Fruit fly (Drosophila melanogaster) whole organism, wandering third instar larva: ENCODE results near the gene bor.
A peak's percentile ranks its signal among the peaks of the same experiment; 100 is the strongest.

ENCODE experiments used
- Abd-B ChIP-seq: fragments of >200 bp; optimal IDR thresholded peaks from 2 replicates; lab custom pipeline; 2017; ENCODE audit warnings: missing biosample characterization, missing genetic modification characterization
- CG32264 ChIP-seq: fragments of 200-800 bp; sonication (Bioruptor generic); optimal IDR thresholded peaks from 2 replicates; lab custom pipeline; 2016; ENCODE audit warnings: missing biosample characterization, missing genetic modification characterization
- CG9705 ChIP-seq: fragments of 200-800 bp; sonication (Bioruptor generic); optimal IDR thresholded peaks from 2 replicates; lab custom pipeline; 2018; ENCODE audit warnings: missing biosample characterization, mild to moderate bottlenecking, missing genetic modification characterization
- CrebA ChIP-seq: fragments of 200-800 bp; sonication (Bioruptor generic); optimal IDR thresholded peaks from 2 replicates; lab custom pipeline; 2016; ENCODE audit warnings: missing biosample characterization, mild to moderate bottlenecking, missing genetic modification characterization, borderline replicate concordance
- Dfd ChIP-seq: fragments of >200 bp; optimal IDR thresholded peaks from 2 replicates; lab custom pipeline; 2017; ENCODE audit warnings: missing biosample characterization, missing genetic modification characterization
- Dif ChIP-seq: fragments of 200-275, 200-300 bp; sonication (Bioruptor generic); optimal IDR thresholded peaks from 2 replicates; lab custom pipeline; 2018; ENCODE audit warnings: missing biosample characterization, missing genetic modification characterization; ENCODE audit not compliant: partially characterized antibody
- GATAd ChIP-seq: sonication (Bioruptor generic); optimal IDR thresholded peaks from 2 replicates; lab custom pipeline; 2016; ENCODE audit warnings: missing biosample characterization, missing genetic modification characterization
- HLH106 ChIP-seq: fragments of 200-800 bp; optimal IDR thresholded peaks from 3 replicates; lab custom pipeline; 2019; ENCODE audit warnings: missing biosample characterization, mild to moderate bottlenecking, missing genetic modification characterization, moderate library complexity
- Hnf4 ChIP-seq: fragments of 200-800 bp; sonication (Bioruptor generic); optimal IDR thresholded peaks from 2 replicates; lab custom pipeline; 2016; ENCODE audit warnings: missing biosample characterization, mild to moderate bottlenecking, missing genetic modification characterization
- Hr78 ChIP-seq: fragments of >200 bp; optimal IDR thresholded peaks from 2 replicates; lab custom pipeline; 2017; ENCODE audit warnings: missing biosample characterization, missing genetic modification characterization
- Hr83 ChIP-seq: fragments of 200-300 bp; sonication (Bioruptor generic); optimal IDR thresholded peaks from 2 replicates; lab custom pipeline; 2016; ENCODE audit warnings: missing biosample characterization, mild to moderate bottlenecking, missing genetic modification characterization, moderate library complexity; ENCODE audit not compliant: poor library complexity, severe bottlenecking
- Jra ChIP-seq: sonication (Bioruptor generic); optimal IDR thresholded peaks from 2 replicates; lab custom pipeline; 2016; ENCODE audit warnings: missing biosample characterization, missing genetic modification characterization
- Mio ChIP-seq: sonication (Bioruptor generic); optimal IDR thresholded peaks from 2 replicates; lab custom pipeline; 2016; ENCODE audit warnings: missing biosample characterization, missing genetic modification characterization
- Myc ChIP-seq: fragments of >200 bp; optimal IDR thresholded peaks from 2 replicates; lab custom pipeline; 2017
- N ChIP-seq: fragments of >200 bp; optimal IDR thresholded peaks from 2 replicates; lab custom pipeline; 2018; ENCODE audit warnings: missing biosample characterization, missing external identifiers, missing genetic modification characterization
- OdsH ChIP-seq: fragments of 200-800 bp; sonication (Bioruptor generic); optimal IDR thresholded peaks from 2 replicates; lab custom pipeline; 2016; ENCODE audit warnings: missing biosample characterization, mild to moderate bottlenecking, missing genetic modification characterization
- Rel ChIP-seq, 2 experiments: fragments of 200-800 bp; sonication (Bioruptor generic) in 1 of 2; optimal IDR thresholded peaks; 2 replicates in 1 of 2; 3 replicates in 1 of 2; lab custom pipeline; 2016 to 2019; ENCODE audit warnings: mild to moderate bottlenecking in 2 of 2, missing biosample characterization in 2 of 2, missing genetic modification characterization in 2 of 2, moderate library complexity in 1 of 2
- Vsx2 ChIP-seq: fragments of 200-300, 225-300 bp; sonication (Bioruptor generic); optimal IDR thresholded peaks from 2 replicates; lab custom pipeline; 2018; ENCODE audit warnings: missing biosample characterization, missing genetic modification characterization; ENCODE audit not compliant: partially characterized antibody
- br ChIP-seq: fragments of 200-800 bp; sonication (Bioruptor generic); optimal IDR thresholded peaks from 2 replicates; lab custom pipeline; 2016; ENCODE audit warnings: missing biosample characterization, missing genetic modification characterization
- brk ChIP-seq: fragments of 200-800 bp; sonication (Bioruptor generic); optimal IDR thresholded peaks from 2 replicates; lab custom pipeline; 2016; ENCODE audit warnings: missing biosample characterization, mild to moderate bottlenecking, missing genetic modification characterization
- dl ChIP-seq, 2 experiments: fragments of 175-275, 200-275 bp in 1 of 2; fragments of 200-275 bp in 1 of 2; sonication (Bioruptor generic); optimal IDR thresholded peaks; lab custom pipeline; 2018; ENCODE audit warnings: mild to moderate bottlenecking in 2 of 2, missing biosample characterization in 2 of 2, missing genetic modification characterization in 2 of 2, moderate library complexity in 2 of 2; ENCODE audit not compliant: partially characterized antibody in 2 of 2, insufficient read depth in 1 of 2
- dmrt93B ChIP-seq: fragments of 200-800 bp; sonication (Bioruptor generic); optimal IDR thresholded peaks from 2 replicates; lab custom pipeline; 2018; ENCODE audit warnings: missing biosample characterization, mild to moderate bottlenecking, missing genetic modification characterization
- dsf ChIP-seq: sonication (Bioruptor generic); optimal IDR thresholded peaks from 2 replicates; lab custom pipeline; 2016; ENCODE audit warnings: missing biosample characterization, missing genetic modification characterization, borderline replicate concordance
- ey ChIP-seq: fragments of 200-800 bp; sonication (Bioruptor generic); optimal IDR thresholded peaks from 2 replicates; lab custom pipeline; 2016; ENCODE audit warnings: missing biosample characterization, missing genetic modification characterization
- foxo ChIP-seq, 2 experiments: fragments of 200-800 bp; sonication (Bioruptor generic); optimal IDR thresholded peaks; 2 replicates in 1 of 2; 3 replicates in 1 of 2; lab custom pipeline; 2016 to 2017; ENCODE audit warnings: missing biosample characterization in 2 of 2, missing genetic modification characterization in 2 of 2
- fru ChIP-seq: fragments of 200-800 bp; sonication (Bioruptor generic); optimal IDR thresholded peaks from 3 replicates; lab custom pipeline; 2016; ENCODE audit warnings: missing biosample characterization, mild to moderate bottlenecking, missing genetic modification characterization
- h ChIP-seq: fragments of 200-800 bp; sonication (Bioruptor generic); optimal IDR thresholded peaks from 3 replicates; lab custom pipeline; 2016; ENCODE audit warnings: missing biosample characterization, mild to moderate bottlenecking, missing genetic modification characterization
- jim ChIP-seq: fragments of 175-275, 200-325 bp; sonication (Bioruptor generic); optimal IDR thresholded peaks from 2 replicates; lab custom pipeline; 2016; ENCODE audit warnings: missing biosample characterization, mild to moderate bottlenecking, missing genetic modification characterization
- lola ChIP-seq: fragments of >200 bp; optimal IDR thresholded peaks from 2 replicates; lab custom pipeline; 2017; ENCODE audit warnings: missing biosample characterization, missing genetic modification characterization
- pan ChIP-seq: fragments of >200 bp; optimal IDR thresholded peaks from 2 replicates; lab custom pipeline; 2017
- psq ChIP-seq: fragments of 200-800 bp; sonication (Bioruptor generic); optimal IDR thresholded peaks from 3 replicates; lab custom pipeline; 2017; ENCODE audit warnings: missing biosample characterization, mild to moderate bottlenecking, missing genetic modification characterization, moderate library complexity
- rgr ChIP-seq: fragments of 200-800 bp; sonication (Bioruptor generic); optimal IDR thresholded peaks from 3 replicates; lab custom pipeline; 2016; ENCODE audit warnings: missing biosample characterization, mild to moderate bottlenecking, missing genetic modification characterization
- sage ChIP-seq: fragments of 200-800 bp; sonication (Bioruptor generic); optimal IDR thresholded peaks from 2 replicates; lab custom pipeline; 2016; ENCODE audit warnings: missing biosample characterization, mild to moderate bottlenecking, missing genetic modification characterization
- sv ChIP-seq: fragments of 200-800 bp; sonication (Bioruptor generic); optimal IDR thresholded peaks from 3 replicates; lab custom pipeline; 2016; ENCODE audit warnings: missing biosample characterization, missing genetic modification characterization
- tai ChIP-seq: sonication (Bioruptor generic); optimal IDR thresholded peaks from 2 replicates; lab custom pipeline; 2016; ENCODE audit warnings: missing biosample characterization, missing genetic modification characterization

The bor gene

dm6 chr3R:16282080-16282690 is 18.3 kb upstream of the bor start:
- peak; percentile 55 for TF ChIP-seq h (GFP tag; lab: Kevin White, UChicago)
- no peak for TF ChIP-seq CG32264 (GFP tag; lab: Kevin White, UChicago)
- TF ChIP-seq Rel (GFP tag; optimal IDR thresholded peaks at IDR 0.05; lab: Kevin White, UChicago): no peak
- TF ChIP-seq Rel (tag; optimal IDR thresholded peaks at IDR 0.05; lab: Kevin White, UChicago): peak; percentile 67
- TF ChIP-seq dmrt93B (GFP tag; lab: Kevin White, UChicago): peak; percentile 18
- TF ChIP-seq fru: peak; percentile 10
- TF ChIP-seq OdsH (GFP tag; lab: Kevin White, UChicago): peak; percentile 59
- TF ChIP-seq Jra (GFP tag; lab: Kevin White, UChicago): peak; percentile 46
- TF ChIP-seq Hr83: peak; percentile 60
- peak; percentile 80 for TF ChIP-seq jim (GFP tag; lab: Kevin White, UChicago)
- no peak for TF ChIP-seq CG9705
- TF ChIP-seq Hnf4 (GFP tag; lab: Kevin White, UChicago): peak; percentile 62
- no peak for TF ChIP-seq Dif (GFP tag; lab: Kevin White, UChicago)
- TF ChIP-seq psq (GFP tag; lab: Kevin White, UChicago): peak; percentile 27
- peak; percentile 10 for TF ChIP-seq HLH106
- peak; percentile 23 for TF ChIP-seq br (GFP tag; lab: Kevin White, UChicago)
- TF ChIP-seq rgr (GFP tag; lab: Kevin White, UChicago): peak; percentile 55
- TF ChIP-seq Myc (lab: Kevin White, UChicago): no peak
- TF ChIP-seq N: no peak
- no peak for TF ChIP-seq sv
- peak in 1 of 2 experiments; percentile 27 for TF ChIP-seq foxo (GFP tag; optimal IDR thresholded peaks at IDR 0.05; lab: Kevin White, UChicago)
- TF ChIP-seq tai (GFP tag; lab: Kevin White, UChicago): peak; percentile 74

dm6 chr3R:16281033-16281680 is 17.2 kb upstream of the bor start:
- TF ChIP-seq jim (GFP tag; lab: Kevin White, UChicago) (no peak), dsf (GFP tag; lab: Kevin White, UChicago) (no peak), CrebA (GFP tag; lab: Kevin White, UChicago) (no peak), dmrt93B (GFP tag; lab: Kevin White, UChicago) (no peak), Dif (GFP tag; lab: Kevin White, UChicago) (peak; percentile 37), h (GFP tag; lab: Kevin White, UChicago) (no peak), pan (lab: Kevin White, UChicago) (no peak), psq (GFP tag; lab: Kevin White, UChicago) (peak; percentile 87), Jra (GFP tag; lab: Kevin White, UChicago) (no peak), Rel (GFP tag; optimal IDR thresholded peaks at IDR 0.05; lab: Kevin White, UChicago) (no peak), Rel (tag; optimal IDR thresholded peaks at IDR 0.05; lab: Kevin White, UChicago) (peak; percentile 63), dl (GFP tag; optimal IDR thresholded peaks at IDR 0.05; lab: Kevin White, UChicago; ENCODE audit: insufficient read depth in 1 of 2, partially characterized antibody in 2 of 2) (peak in 1 of 2 experiments; percentile 42), HLH106 (no peak), Hr78 (GFP tag; lab: Kevin White, UChicago) (no peak), tai (GFP tag; lab: Kevin White, UChicago) (no peak), foxo (GFP tag; optimal IDR thresholded peaks at IDR 0.05; lab: Kevin White, UChicago) (no peak), brk (GFP tag; lab: Kevin White, UChicago) (peak; percentile 9), Vsx2 (GFP tag; lab: Kevin White, UChicago) (peak; percentile 71)
- TF ChIP-seq, all 38 proteins: peak for 6

dm6 chr3R:16280003-16280998 is 16.4 kb upstream of the bor start:
- TF ChIP-seq CrebA (GFP tag; lab: Kevin White, UChicago) (peak; percentile 95), Mio (GFP tag; lab: Kevin White, UChicago) (peak; percentile 94), jim (GFP tag; lab: Kevin White, UChicago) (peak; percentile 20), psq (GFP tag; lab: Kevin White, UChicago) (peak; percentile 100), dmrt93B (GFP tag; lab: Kevin White, UChicago) (peak; percentile 99), CG32264 (GFP tag; lab: Kevin White, UChicago) (peak; percentile 99), Rel (GFP tag; optimal IDR thresholded peaks at IDR 0.05; lab: Kevin White, UChicago) (peak; percentile 96), Rel (tag; optimal IDR thresholded peaks at IDR 0.05; lab: Kevin White, UChicago) (peak; percentile 93), Myc (lab: Kevin White, UChicago) (no peak), br (GFP tag; lab: Kevin White, UChicago) (peak; percentile 100), Dfd (GFP tag; lab: Kevin White, UChicago) (peak; percentile 98), Hr78 (GFP tag; lab: Kevin White, UChicago) (no peak), OdsH (GFP tag; lab: Kevin White, UChicago) (peak; percentile 100), Dif (GFP tag; lab: Kevin White, UChicago) (peak; percentile 84), tai (GFP tag; lab: Kevin White, UChicago) (peak; percentile 99), fru (peak; percentile 99), Abd-B (no peak), Vsx2 (GFP tag; lab: Kevin White, UChicago) (peak; percentile 58), ey (GFP tag; lab: Kevin White, UChicago) (peak; percentile 100), foxo (GFP tag; optimal IDR thresholded peaks at IDR 0.05; lab: Kevin White, UChicago) (peak; percentile 98 to 99), h (GFP tag; lab: Kevin White, UChicago) (peak; percentile 100), dl (GFP tag; optimal IDR thresholded peaks at IDR 0.05; lab: Kevin White, UChicago; ENCODE audit: insufficient read depth in 1 of 2, partially characterized antibody in 2 of 2) (peak; percentile 48 to 68), GATAd (GFP tag; lab: Kevin White, UChicago) (peak; percentile 97), sage (GFP tag; lab: Kevin White, UChicago) (peak; percentile 98), lola (GFP tag; lab: Kevin White, UChicago) (no peak), CG9705 (peak; percentile 98), N (no peak), pan (lab: Kevin White, UChicago) (no peak)
